Fruit fly (Drosophila melanogaster): Measurements from ENCODE around the gene Polr3C.

Gene Polr3C

DNA sequence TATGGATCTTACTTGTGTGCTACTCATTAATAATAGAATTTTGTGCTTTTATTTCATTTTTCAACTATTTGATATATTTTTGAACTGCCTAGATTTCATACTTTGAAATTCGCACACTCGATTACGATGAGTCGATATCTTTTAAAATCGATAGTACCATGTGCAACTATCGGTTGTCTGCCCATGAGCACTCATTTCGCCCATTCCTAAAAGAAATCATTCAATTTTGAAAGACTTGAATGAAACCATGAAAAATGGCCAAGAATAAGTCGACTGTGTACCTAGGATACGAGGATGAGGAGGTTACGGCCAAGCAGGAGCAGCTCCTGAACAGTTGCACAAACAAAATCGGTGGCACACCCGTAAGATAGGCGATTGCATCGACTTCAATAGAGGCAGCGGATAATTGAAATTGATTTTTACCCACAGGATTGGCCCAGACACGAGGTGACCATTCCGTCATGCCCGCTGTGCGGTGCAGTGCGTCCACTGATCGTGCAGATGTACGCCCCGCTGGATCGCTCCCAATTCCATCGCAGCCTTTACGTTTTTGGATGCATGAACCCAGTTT, 3.8 kb upstream of the Polr3C start, which contains the start of gene trus (continued):
- TF ChIP-seq CG6791 (GFP tag; IDR thresholded peaks at IDR 0.05; ENCODE audit: partially characterized antibody) (peak; percentile 86), Bgb (GFP tag; IDR thresholded peaks at IDR 0.05; ENCODE audit: partially characterized antibody) (peak; percentile 89), CG4617 (GFP tag; optimal IDR thresholded peaks at IDR 0.05; ENCODE audit: borderline replicate concordance) (peak; percentile 50), Ets97D (GFP tag; optimal IDR thresholded peaks at IDR 0.05) (peak; percentile 4), Oaz (GFP tag; IDR thresholded peaks at IDR 0.05) (no peak), cg (GFP tag; optimal IDR thresholded peaks at IDR 0.05) (no peak), CoRest (tag; optimal IDR thresholded peaks at IDR 0.05) (no peak), HLH4C (GFP tag; IDR thresholded peaks at IDR 0.05; ENCODE audit: partially characterized antibody) (peak; percentile 87), CG16779 (GFP tag; IDR thresholded peaks at IDR 0.05) (no peak), BEAF-32 (GFP tag; optimal IDR thresholded peaks at IDR 0.05) (peak; percentile 83), rib (GFP tag; IDR thresholded peaks at IDR 0.05) (0 out of 2 replicates have a peak, but pooled peaks have one; percentile 8), CG1529 (GFP tag; optimal IDR thresholded peaks at IDR 0.05) (no peak), Aef1 (GFP tag; IDR thresholded peaks at IDR 0.05) (no peak), sna (GFP tag; IDR thresholded peaks at IDR 0.05; ENCODE audit: partially characterized antibody) (peak; percentile 77), jing (GFP tag; optimal IDR thresholded peaks at IDR 0.05) (no peak), Scr (GFP tag; IDR thresholded peaks at IDR 0.05; ENCODE audit: partially characterized antibody) (peak; percentile 86), CG2129 (GFP tag; IDR thresholded peaks at IDR 0.05; ENCODE audit: partially characterized antibody) (peak; percentile 78), E2f2 (GFP tag; IDR thresholded peaks at IDR 0.05) (peak; percentile 91), inv (GFP tag; IDR thresholded peaks at IDR 0.05; ENCODE audit: partially characterized antibody) (peak; percentile 69), CG34224 (GFP tag; IDR thresholded peaks at IDR 0.05; ENCODE audit: partially characterized antibody) (peak; percentile 92), CG12659 (GFP tag; optimal IDR thresholded peaks at IDR 0.05) (peak; percentile 24), knrl (GFP tag; IDR thresholded peaks at IDR 0.05; ENCODE audit: partially characterized antibody) (peak; percentile 77; the same call in 2 of the 3 replicates), YL-1 (GFP tag; optimal IDR thresholded peaks at IDR 0.05) (peak; percentile 55), Sry-δ (GFP tag; optimal IDR thresholded peaks at IDR 0.05) (peak; percentile 89), CG14441 (GFP tag; IDR thresholded peaks at IDR 0.05) (no peak), grau (tag; optimal IDR thresholded peaks at IDR 0.05) (no peak), gfzf (GFP tag; optimal IDR thresholded peaks at IDR 0.05) (peak; percentile 24), CG17186 (GFP tag; optimal IDR thresholded peaks at IDR 0.05) (peak; percentile 25), CG15073 (GFP tag; optimal IDR thresholded peaks at IDR 0.05) (no peak), CG14710 (tag; optimal IDR thresholded peaks at IDR 0.05) (peak; percentile 32), phol (tag; optimal IDR thresholded peaks at IDR 0.05) (no peak), CG7786 (GFP tag; optimal IDR thresholded peaks at IDR 0.05) (no peak), crp (GFP tag; optimal IDR thresholded peaks at IDR 0.05) (peak in 1 of 2 experiments; percentile 42), chinmo (GFP tag; IDR thresholded peaks at IDR 0.05; ENCODE audit: partially characterized antibody) (peak; percentile 87), Dref (GFP tag; IDR thresholded peaks at IDR 0.05) (peak; percentile 93), CG17829 (tag; optimal IDR thresholded peaks at IDR 0.05) (peak; percentile 4), CG11560 (tag; IDR thresholded peaks at IDR 0.05) (peak; percentile 94), unc-4 (GFP tag; IDR thresholded peaks at IDR 0.05; ENCODE audit: partially characterized antibody) (peak; percentile 91), Dll (GFP tag; IDR thresholded peaks at IDR 0.05; ENCODE audit: partially characterized antibody) (peak; percentile 92), amos (GFP tag; IDR thresholded peaks at IDR 0.05; ENCODE audit: partially characterized antibody) (peak; percentile 90), CG15514 (GFP tag; optimal IDR thresholded peaks at IDR 0.05) (peak; percentile 46), zen (tag; optimal IDR thresholded peaks at IDR 0.05) (peak; percentile 7), Fer1 (GFP tag; optimal IDR thresholded peaks at IDR 0.05) (peak; percentile 13), Deaf1 (tag; optimal IDR thresholded peaks at IDR 0.05) (no peak), sug (tag; optimal IDR thresholded peaks at IDR 0.05) (peak; percentile 17), Myb (GFP tag; optimal IDR thresholded peaks at IDR 0.05) (peak; percentile 44), B-H2 (GFP tag; optimal IDR thresholded peaks at IDR 0.05) (peak; percentile 11)
